Worm (Caenorhabditis elegans): ENCODE results near the gene Y17G9B.8.

The Y17G9B.8 gene

ce11 chrIV:4748408-4749105, 10.1 kb downstream of the Y17G9B.8 start, which contains the start of gene cyc-2.1 (continued):
- TF ChIP-seq nhr-10 (tag; optimal IDR thresholded peaks at IDR 0.05) = peak; percentile 76
- TF ChIP-seq mep-1 (tag; optimal IDR thresholded peaks at IDR 0.05) = peak; percentile 80
- peak; percentile 24 for TF ChIP-seq jun-1 (tag; optimal IDR thresholded peaks at IDR 0.05)
- TF ChIP-seq hif-1 (tag; optimal IDR thresholded peaks at IDR 0.05) = no peak
- peak; percentile 17 for TF ChIP-seq dpl-1 (GFP tag; optimal IDR thresholded peaks at IDR 0.05)
- TF ChIP-seq lin-29 (GFP tag; IDR thresholded peaks at IDR 0.05) = no peak
- 0 out of 2 replicates have a peak, but pooled peaks have one; percentile 54 for TF ChIP-seq dmd-8 (GFP tag; IDR thresholded peaks at IDR 0.05)
- peak; percentile 1 for TF ChIP-seq F37D6.2 (tag; optimal IDR thresholded peaks at IDR 0.05)
- peak in 1 of 2 experiments; percentile 8 for TF ChIP-seq unc-62 (GFP tag; optimal IDR thresholded peaks at IDR 0.05 in 1 of 2)
- TF ChIP-seq unc-62 (tag; optimal IDR thresholded peaks at IDR 0.05) = no peak
- TF ChIP-seq vab-7 (GFP tag; IDR thresholded peaks at IDR 0.05) = peak; percentile 37; the same call in 1 of the 2 replicates
- TF ChIP-seq dmd-6 (GFP tag; IDR thresholded peaks at IDR 0.05) = peak; percentile 63
- peak; percentile 92 for TF ChIP-seq aha-1 (tag)
- TF ChIP-seq set-16 (GFP tag; IDR thresholded peaks at IDR 0.05) = peak; percentile 67
- peak; percentile 63; the same call in 1 of the 2 replicates for TF ChIP-seq lin-1 (GFP tag; IDR thresholded peaks at IDR 0.05)
- TF ChIP-seq madf-5 (GFP tag; IDR thresholded peaks at IDR 0.05) = peak in 1 of 2 experiments; percentile 49; a peak in 1 of 4 replicates
- no peak for TF ChIP-seq spr-3 (GFP tag; optimal IDR thresholded peaks at IDR 0.05)
- TF ChIP-seq nhr-11 (tag; optimal IDR thresholded peaks at IDR 0.05) = peak; percentile 52
- TF ChIP-seq rbr-2 (tag; optimal IDR thresholded peaks at IDR 0.05) = peak; percentile 68
- no peak for TF ChIP-seq tag-97 (GFP tag; IDR thresholded peaks at IDR 0.05)
- peak; percentile 84 for TF ChIP-seq egl-43 (GFP tag; IDR thresholded peaks at IDR 0.05)
- TF ChIP-seq lim-7 (GFP tag; IDR thresholded peaks at IDR 0.05) = peak; percentile 69
- TF ChIP-seq daf-12 (tag; optimal IDR thresholded peaks at IDR 0.05) = no peak
- TF ChIP-seq nhr-48 (tag; optimal IDR thresholded peaks at IDR 0.05) = peak; percentile 57
- TF ChIP-seq unc-39 (tag; optimal IDR thresholded peaks at IDR 0.05) = no peak
- TF ChIP-seq lsy-2 (tag; optimal IDR thresholded peaks at IDR 0.05) = peak; percentile 79 to 90
- peak; percentile 65; the same call in 1 of the 2 replicates for TF ChIP-seq pha-4 (GFP tag; IDR thresholded peaks at IDR 0.05)
- no peak for TF ChIP-seq pha-4 (tag; optimal IDR thresholded peaks at IDR 0.05)
- TF ChIP-seq lin-15B (tag; optimal IDR thresholded peaks at IDR 0.05) = peak; percentile 48
- TF ChIP-seq ces-1 (GFP tag; optimal IDR thresholded peaks at IDR 0.05) = no peak
- TF ChIP-seq saeg-2 (GFP tag; IDR thresholded peaks at IDR 0.05) = no peak
- TF ChIP-seq nhr-28 (tag; optimal IDR thresholded peaks at IDR 0.05) = peak; percentile 55
- TF ChIP-seq nhr-102 (tag; optimal IDR thresholded peaks at IDR 0.05) = peak; percentile 47
- TF ChIP-seq sdz-12 (GFP tag; optimal IDR thresholded peaks at IDR 0.05) = no peak
- no peak for TF ChIP-seq snpc-4 (tag; optimal IDR thresholded peaks at IDR 0.05)
- 0 out of 2 replicates have a peak, but pooled peaks have one; percentile 9 for TF ChIP-seq php-3 (GFP tag; IDR thresholded peaks at IDR 0.05)
- peak; percentile 61 for TF ChIP-seq nhr-6 (tag; optimal IDR thresholded peaks at IDR 0.05)
- no peak for TF ChIP-seq ceh-28 (tag; optimal IDR thresholded peaks at IDR 0.05)
- no peak for TF ChIP-seq ztf-11 (tag; optimal IDR thresholded peaks at IDR 0.05)
- TF ChIP-seq Y105C5A.15 (GFP tag; IDR thresholded peaks at IDR 0.05) = peak; percentile 64
- 0 out of 2 replicates have a peak, but pooled peaks have one; percentile 22 for TF ChIP-seq Y75B8A.6 (GFP tag; IDR thresholded peaks at IDR 0.05)
- 0 out of 2 replicates have a peak, but pooled peaks have one; percentile 9 for TF ChIP-seq F44E2.7 (GFP tag; IDR thresholded peaks at IDR 0.05)
- TF ChIP-seq madf-9 (GFP tag; conservative IDR thresholded peaks at IDR 0.05) = peak; percentile 54; the same call in 1 of the 2 replicates
- TF ChIP-seq nhr-41 (GFP tag; IDR thresholded peaks at IDR 0.05) = no peak
- peak; percentile 85 for TF ChIP-seq hlh-11 (tag; optimal IDR thresholded peaks at IDR 0.05)
- TF ChIP-seq daf-19 (GFP tag; conservative IDR thresholded peaks at IDR 0.05) = peak; percentile 84; the same call in 1 of the 2 replicates
- TF ChIP-seq arid-1 (GFP tag; conservative IDR thresholded peaks at IDR 0.05) = peak; percentile 71
- TF ChIP-seq nhr-42 (GFP tag; IDR thresholded peaks at IDR 0.05) = no peak
- peak; percentile 10; the same call in 1 of the 2 replicates for TF ChIP-seq tra-1 (GFP tag; IDR thresholded peaks at IDR 0.05)
- peak; percentile 82 for TF ChIP-seq snpc-1.2 (GFP tag; IDR thresholded peaks at IDR 0.05)
- peak; percentile 5 for TF ChIP-seq pqm-1 (tag; optimal IDR thresholded peaks at IDR 0.05)

All from whole organism, L4 larva.